Fruit fly (Drosophila melanogaster) whole organism, adult: ENCODE data around the gene dtr.

ENCODE experiments used
- CG11617 ChIP-seq: fragments of 200-800 bp; sonication (Bioruptor generic); optimal IDR thresholded peaks from 2 replicates; lab custom pipeline; 2017; ENCODE audit warnings: mild to moderate bottlenecking, missing biosample characterization, missing genetic modification reagents, missing genetic modification characterization
- CG12768 ChIP-seq: fragments of 200-800 bp; sonication (Bioruptor generic); optimal IDR thresholded peaks from 2 replicates; lab custom pipeline; 2017; ENCODE audit warnings: missing biosample characterization, missing genetic modification characterization, mild to moderate bottlenecking, moderate library complexity, missing genetic modification reagents
- CG14711 ChIP-seq: fragments of 200-800 bp; sonication (Bioruptor generic); optimal IDR thresholded peaks from 2 replicates; lab custom pipeline; 2018; ENCODE audit warnings: missing biosample characterization, mild to moderate bottlenecking, missing genetic modification characterization, moderate library complexity
- CG1620 ChIP-seq: fragments of 200-800 bp; sonication (Bioruptor generic); optimal IDR thresholded peaks from 2 replicates; lab custom pipeline; 2016; ENCODE audit warnings: missing biosample characterization, missing genetic modification characterization
- CG33017 ChIP-seq: fragments of 200-800 bp; sonication (Bioruptor generic); optimal IDR thresholded peaks from 2 replicates; lab custom pipeline; 2018; ENCODE audit warnings: missing biosample characterization, mild to moderate bottlenecking, missing genetic modification characterization, moderate library complexity
- CG5204 ChIP-seq: fragments of 200-800 bp; sonication (Bioruptor generic); optimal IDR thresholded peaks from 2 replicates; lab custom pipeline; 2016; ENCODE audit warnings: missing biosample characterization, missing genetic modification characterization
- CG7045 ChIP-seq: fragments of 200-800 bp; sonication (Bioruptor generic); optimal IDR thresholded peaks from 2 replicates; lab custom pipeline; 2017; ENCODE audit warnings: missing biosample characterization, mild to moderate bottlenecking, missing genetic modification characterization
- CG7101 ChIP-seq: fragments of 200-800 bp; sonication (Bioruptor generic); optimal IDR thresholded peaks from 2 replicates; lab custom pipeline; 2018; ENCODE audit warnings: missing biosample characterization, mild to moderate bottlenecking, missing genetic modification characterization, moderate library complexity
- Clk ChIP-seq: fragments of 200-800 bp; sonication (Bioruptor generic); optimal IDR thresholded peaks from 2 replicates; lab custom pipeline; 2017; ENCODE audit warnings: missing biosample characterization, missing genetic modification characterization
- Crg-1 ChIP-seq: fragments of 200-800 bp; sonication (Bioruptor generic); optimal IDR thresholded peaks from 2 replicates; lab custom pipeline; 2016; ENCODE audit warnings: missing biosample characterization, missing genetic modification characterization
- Hr96 ChIP-seq: fragments of 200-800 bp; sonication (Bioruptor generic); optimal IDR thresholded peaks from 2 replicates; lab custom pipeline; 2016; ENCODE audit warnings: missing biosample characterization, missing genetic modification characterization
- Mnt ChIP-seq: fragments of 200-800 bp; sonication (Bioruptor generic); optimal IDR thresholded peaks from 2 replicates; lab custom pipeline; 2016; ENCODE audit warnings: missing biosample characterization, mild to moderate bottlenecking, missing genetic modification characterization
- bab1 ChIP-seq: fragments of 200-800 bp; sonication (Bioruptor generic); optimal IDR thresholded peaks from 3 replicates; lab custom pipeline; 2019; ENCODE audit warnings: missing biosample characterization, mild to moderate bottlenecking, missing genetic modification characterization, moderate library complexity
- cic ChIP-seq: fragments of 200-800 bp; sonication (Bioruptor generic); optimal IDR thresholded peaks from 2 replicates; lab custom pipeline; 2017; ENCODE audit warnings: missing biosample characterization, mild to moderate bottlenecking, missing genetic modification characterization, moderate library complexity
- cnc ChIP-seq, 2 experiments: fragments of >200 bp; optimal IDR thresholded peaks; 2 replicates each; lab custom pipeline; 2017
- kay ChIP-seq: fragments of 200-800 bp; sonication (Bioruptor generic); peaks from one replicate; lab custom pipeline; 2016; ENCODE audit warnings: missing biosample characterization, missing genetic modification characterization, borderline replicate concordance
- ovo ChIP-seq: fragments of 200-800 bp; sonication (Bioruptor generic); optimal IDR thresholded peaks from 2 replicates; lab custom pipeline; 2016; ENCODE audit warnings: missing biosample characterization, missing genetic modification characterization
- pad ChIP-seq: fragments of 200-800 bp; sonication (Bioruptor generic); optimal IDR thresholded peaks from 3 replicates; lab custom pipeline; 2017; ENCODE audit warnings: missing biosample characterization, missing genetic modification characterization, mild to moderate bottlenecking, moderate library complexity, missing genetic modification reagents
- tj ChIP-seq: fragments of 200-800 bp; sonication (Bioruptor generic); optimal IDR thresholded peaks from 3 replicates; lab custom pipeline; 2017; ENCODE audit warnings: missing biosample characterization, mild to moderate bottlenecking, missing genetic modification characterization, moderate library complexity
- toe ChIP-seq: fragments of 200-800 bp; sonication (Bioruptor generic); optimal IDR thresholded peaks from 2 replicates; lab custom pipeline; 2016; ENCODE audit warnings: missing biosample characterization, missing genetic modification characterization

The dtr gene

DNA sequence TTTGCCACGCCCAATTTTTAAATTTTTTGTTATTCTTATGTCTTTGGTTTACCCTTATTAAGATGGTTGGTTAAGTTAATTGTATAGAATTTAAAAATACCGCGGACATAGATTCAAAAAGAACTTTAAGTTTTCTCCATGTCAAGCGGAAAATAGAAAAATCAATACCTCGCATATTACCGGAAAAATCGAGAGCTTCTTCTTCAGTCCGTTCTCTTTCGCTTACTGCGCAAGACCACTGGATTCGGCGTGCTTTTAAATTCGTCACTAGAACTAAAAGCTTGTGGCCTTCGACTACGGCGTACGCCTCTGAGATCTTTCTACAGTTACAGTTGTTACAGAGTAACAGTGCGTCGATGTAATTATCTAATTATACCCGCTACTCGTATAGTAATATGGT is 17.0 kb downstream of the dtr start:
- TF ChIP-seq CG12768 (GFP tag; lab: Kevin White, UChicago), result no peak
- no peak for TF ChIP-seq Mnt (GFP tag; lab: Kevin White, UChicago)
- no peak for TF ChIP-seq kay (GFP tag; lab: Kevin White, UChicago)
- TF ChIP-seq Hr96 (GFP tag; lab: Kevin White, UChicago), result no peak
- TF ChIP-seq Crg-1, result no peak

DNA sequence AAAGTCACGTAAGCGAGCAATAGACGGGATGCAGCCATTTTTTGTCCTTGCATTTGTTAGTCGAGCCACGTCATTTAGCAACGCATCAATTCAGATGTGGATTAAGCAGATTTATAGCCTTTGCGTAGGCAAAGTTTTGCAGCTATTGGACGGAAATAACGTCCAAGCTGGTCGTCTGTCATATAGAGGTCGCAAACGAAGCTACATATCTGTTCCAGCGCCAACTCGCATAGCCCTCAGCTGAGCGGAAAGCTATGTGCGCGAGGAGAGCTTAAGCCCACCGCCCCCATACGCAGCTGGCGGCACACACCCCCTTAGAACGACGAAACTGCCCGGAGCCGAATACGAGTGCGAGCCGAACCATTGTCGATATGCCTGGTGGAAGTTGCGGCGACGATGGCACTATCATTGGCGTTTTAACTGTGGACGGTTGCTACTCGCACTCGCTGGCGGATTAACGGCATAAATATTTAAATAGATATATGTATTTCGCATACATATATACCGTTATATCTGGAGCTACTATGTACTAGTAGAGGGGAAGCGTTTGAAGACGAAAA is 18.9 kb downstream of the dtr start, which contains the start of gene nrv3:
nrv3 (plus strand) TSS at position 211 of the 560 bp plus-strand sequence.
- TF ChIP-seq cic (GFP tag; lab: Kevin White, UChicago), result peak; percentile 25
- no peak for TF ChIP-seq CG7045 (GFP tag; lab: Kevin White, UChicago)
- no peak for TF ChIP-seq CG14711 (tag; lab: Kevin White, UChicago)
- TF ChIP-seq CG12768 (GFP tag; lab: Kevin White, UChicago), result no peak
- peak; percentile 15 for TF ChIP-seq CG5204
- TF ChIP-seq Mnt (GFP tag; lab: Kevin White, UChicago), result no peak
- peak; percentile 19 for TF ChIP-seq pad (GFP tag; lab: Kevin White, UChicago)
- no peak for TF ChIP-seq CG11617 (GFP tag; lab: Kevin White, UChicago)
- TF ChIP-seq ovo, result peak; percentile 65

DNA sequence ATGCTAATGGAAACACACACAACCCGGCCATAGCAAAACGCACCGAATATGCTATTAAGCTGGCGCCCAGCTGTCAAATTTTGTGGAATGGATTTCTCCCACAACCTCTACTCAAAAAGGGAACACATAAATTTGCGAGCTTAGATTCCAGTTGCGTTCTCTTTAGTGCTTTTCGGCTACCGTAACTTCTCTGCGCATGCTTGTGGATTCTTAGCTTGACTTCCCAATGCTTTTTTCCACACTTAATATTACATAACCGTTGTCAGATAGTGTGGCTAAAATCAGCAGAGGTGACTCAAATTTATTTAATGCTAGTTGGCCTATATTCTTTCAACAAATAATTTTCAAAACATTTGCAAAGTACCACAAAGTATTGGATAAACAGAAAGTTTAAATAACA is 20.4 kb downstream of the dtr start:
- no peak for TF ChIP-seq CG11617 (GFP tag; lab: Kevin White, UChicago)
- TF ChIP-seq Clk (GFP tag; lab: Kevin White, UChicago), result no peak
- no peak for TF ChIP-seq cnc (optimal IDR thresholded peaks at IDR 0.05; lab: Kevin White, UChicago)
- TF ChIP-seq kay (GFP tag; lab: Kevin White, UChicago), result no peak
- TF ChIP-seq CG7045 (GFP tag; lab: Kevin White, UChicago), result no peak
- TF ChIP-seq pad (GFP tag; lab: Kevin White, UChicago), result no peak
- TF ChIP-seq Mnt (GFP tag; lab: Kevin White, UChicago), result no peak
- TF ChIP-seq CG12768 (GFP tag; lab: Kevin White, UChicago), result no peak
- no peak for TF ChIP-seq tj
- TF ChIP-seq Crg-1, result no peak
- TF ChIP-seq toe (GFP tag; lab: Kevin White, UChicago), result no peak
- no peak for TF ChIP-seq Hr96 (GFP tag; lab: Kevin White, UChicago)
- TF ChIP-seq bab1 (GFP tag; lab: Kevin White, UChicago), result no peak
- no peak for TF ChIP-seq cic (GFP tag; lab: Kevin White, UChicago)
- TF ChIP-seq ovo, result no peak
- no peak for TF ChIP-seq CG33017
- TF ChIP-seq CG5204, result no peak
- TF ChIP-seq CG7101 (tag; lab: Kevin White, UChicago), result no peak
- no peak for TF ChIP-seq CG14711 (tag; lab: Kevin White, UChicago)
- no peak for TF ChIP-seq CG1620 (GFP tag; lab: Kevin White, UChicago)

DNA sequence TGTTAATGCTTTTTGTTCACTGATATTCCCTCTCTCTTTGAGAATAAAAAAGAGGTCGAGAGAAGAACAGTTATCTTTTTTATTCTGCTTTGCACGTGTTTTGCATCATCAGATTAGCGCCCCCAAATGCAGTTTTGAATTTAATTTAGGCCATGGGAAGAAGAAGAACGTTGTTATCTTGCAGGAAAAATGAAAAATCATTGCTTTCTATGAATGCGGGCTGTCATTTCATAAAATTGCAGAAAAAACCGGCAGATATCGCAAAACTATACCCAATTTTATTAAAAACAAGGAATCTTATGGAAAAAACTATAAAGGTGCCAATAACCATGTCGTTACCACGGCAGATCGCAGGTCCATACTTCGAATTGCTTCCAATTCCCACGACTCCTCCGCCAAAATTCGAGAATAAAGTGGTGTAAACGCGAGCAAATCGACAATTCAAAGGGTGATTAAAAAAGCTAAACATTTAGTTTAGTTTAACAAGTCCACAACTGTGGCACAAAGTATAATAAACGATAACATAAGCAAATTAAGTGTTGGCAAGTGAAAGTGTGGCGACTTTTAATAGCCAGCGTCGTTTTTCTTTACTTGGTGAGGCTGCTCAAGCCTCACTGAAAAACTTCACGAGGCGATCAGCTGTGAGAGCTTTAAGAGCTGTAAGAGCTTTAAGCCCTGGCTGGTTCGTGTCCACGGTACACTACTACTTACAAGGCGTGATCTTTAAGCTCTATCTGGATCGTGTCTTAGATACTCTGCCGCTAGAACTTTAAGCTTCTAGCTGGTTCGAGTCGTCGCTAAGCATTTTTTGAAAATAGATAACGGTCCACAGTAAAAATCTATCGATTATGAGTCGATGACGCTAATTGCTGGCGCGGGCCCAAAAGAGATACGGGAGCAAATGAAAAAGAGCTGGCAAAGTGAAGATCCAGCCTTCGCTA is 36.0 kb downstream of the dtr start:
- no peak for TF ChIP-seq cic (GFP tag; lab: Kevin White, UChicago)
- TF ChIP-seq bab1 (GFP tag; lab: Kevin White, UChicago), result peak; percentile 54
